Fruit fly (Drosophila melanogaster) whole organism, prepupa: ENCODE measurements around the gene CG11723.
A peak's percentile ranks its signal among the peaks of the same experiment; 100 is the strongest.

Experiments
- Blimp-1 ChIP-seq: fragments of 200-800 bp; sonication (Bioruptor generic); optimal IDR thresholded peaks from 3 replicates; lab custom pipeline; 2017; ENCODE audit warnings: missing biosample characterization, missing genetic modification characterization, mild to moderate bottlenecking, moderate library complexity, missing genetic modification reagents
- CG10631 ChIP-seq: fragments of 200-800 bp; sonication (Bioruptor generic); optimal IDR thresholded peaks from 2 replicates; lab custom pipeline; 2016; ENCODE audit warnings: missing biosample characterization, missing genetic modification characterization
- CG10669 ChIP-seq: fragments of 200-800 bp; sonication (Bioruptor generic); optimal IDR thresholded peaks from 3 replicates; lab custom pipeline; 2018; ENCODE audit warnings: missing biosample characterization, mild to moderate bottlenecking, missing genetic modification characterization, moderate library complexity
- CG11762 ChIP-seq: fragments of 200-800 bp; sonication (Bioruptor generic); optimal IDR thresholded peaks from 3 replicates; lab custom pipeline; 2016; ENCODE audit warnings: missing biosample characterization, missing genetic modification characterization; ENCODE audit not compliant: insufficient read depth
- CG11902 ChIP-seq: fragments of 200-800 bp; sonication (Bioruptor generic); optimal IDR thresholded peaks from 3 replicates; lab custom pipeline; 2016; ENCODE audit warnings: missing biosample characterization, missing genetic modification characterization
- CG15336 ChIP-seq: fragments of 200-800 bp; sonication (Bioruptor generic); IDR thresholded peaks from 2 replicates; pipeline ENCODE4 v1.3.6; 2022; ENCODE audit warnings: missing biosample characterization, missing genetic modification characterization
- CG1621 ChIP-seq: fragments of 200-800 bp; sonication (Bioruptor generic); optimal IDR thresholded peaks from 3 replicates; lab custom pipeline; 2018; ENCODE audit warnings: missing biosample characterization, mild to moderate bottlenecking, missing genetic modification characterization
- CG16779 ChIP-seq: fragments of 200-800 bp; sonication (Bioruptor generic); optimal IDR thresholded peaks from 3 replicates; lab custom pipeline; 2017; ENCODE audit warnings: missing biosample characterization, mild to moderate bottlenecking, missing genetic modification characterization
- CG31627 ChIP-seq: fragments of 200-800 bp; sonication (Bioruptor generic); optimal IDR thresholded peaks from 3 replicates; lab custom pipeline; 2016; ENCODE audit warnings: missing biosample characterization, missing genetic modification characterization
- CG32006 ChIP-seq: fragments of 200-800 bp; sonication (Bioruptor generic); optimal IDR thresholded peaks from 3 replicates; lab custom pipeline; 2017; ENCODE audit warnings: missing biosample characterization, mild to moderate bottlenecking, missing genetic modification characterization
- CG34406 ChIP-seq: fragments of 200-800 bp; sonication (Bioruptor generic); optimal IDR thresholded peaks from 3 replicates; lab custom pipeline; 2016; ENCODE audit warnings: missing biosample characterization, missing genetic modification characterization
- CG3919 ChIP-seq: fragments of 200-800 bp; sonication (Bioruptor generic); optimal IDR thresholded peaks from 3 replicates; lab custom pipeline; 2016; ENCODE audit warnings: missing biosample characterization, missing genetic modification characterization
- CG4318 ChIP-seq: fragments of 200-800 bp; sonication (Bioruptor generic); optimal IDR thresholded peaks from 3 replicates; lab custom pipeline; 2017; ENCODE audit warnings: missing biosample characterization, mild to moderate bottlenecking, missing genetic modification characterization
- CG6163 ChIP-seq: fragments of 200-800 bp; sonication (Bioruptor generic); IDR thresholded peaks from 3 replicates; pipeline ENCODE4 v1.3.6; 2022; ENCODE audit warnings: missing biosample characterization, missing genetic modification characterization
- CG6276 ChIP-seq: fragments of 200-800 bp; sonication (Bioruptor generic); optimal IDR thresholded peaks from 2 replicates; lab custom pipeline; 2017; ENCODE audit warnings: missing biosample characterization, mild to moderate bottlenecking, missing genetic modification characterization
- CG6854 ChIP-seq: fragments of 200-800 bp; sonication (Bioruptor generic); optimal IDR thresholded peaks from 2 replicates; lab custom pipeline; 2017; ENCODE audit warnings: missing biosample characterization, mild to moderate bottlenecking, missing genetic modification characterization
- CG7368 ChIP-seq: fragments of 200-800 bp; sonication (Bioruptor generic); optimal IDR thresholded peaks from 3 replicates; lab custom pipeline; 2016; ENCODE audit warnings: missing biosample characterization, missing genetic modification characterization
- CG8319 ChIP-seq: fragments of 200-800 bp; sonication (Bioruptor generic); optimal IDR thresholded peaks from 3 replicates; lab custom pipeline; 2016; ENCODE audit warnings: missing biosample characterization, missing genetic modification characterization
- CG8632 ChIP-seq: fragments of 200-800 bp; sonication (Bioruptor generic); optimal IDR thresholded peaks from 3 replicates; lab custom pipeline; 2016; ENCODE audit warnings: missing biosample characterization, missing genetic modification characterization
- CG9139 ChIP-seq: fragments of 200-800 bp; sonication (Bioruptor generic); optimal IDR thresholded peaks from 3 replicates; lab custom pipeline; 2017; ENCODE audit warnings: missing biosample characterization, mild to moderate bottlenecking, missing genetic modification characterization
- Eip75B ChIP-seq: fragments of 200-800 bp; sonication (Bioruptor generic); optimal IDR thresholded peaks from 3 replicates; lab custom pipeline; 2016; ENCODE audit warnings: missing biosample characterization, missing genetic modification characterization
- Eip78C ChIP-seq: fragments of 200-800 bp; sonication (Bioruptor generic); peaks from one replicate; lab custom pipeline; 2016; ENCODE audit warnings: missing biosample characterization, missing genetic modification characterization
- Ets21C ChIP-seq: fragments of 200-800 bp; sonication (Bioruptor generic); optimal IDR thresholded peaks from 3 replicates; lab custom pipeline; 2016; ENCODE audit warnings: missing biosample characterization, missing genetic modification characterization
- Gug ChIP-seq: fragments of 200-800 bp; sonication (Bioruptor generic); IDR thresholded peaks from 2 replicates; pipeline ENCODE4 v1.3.6; 2022; ENCODE audit warnings: missing biosample characterization, missing genetic modification characterization
- Hr39 ChIP-seq: fragments of 200-800 bp; sonication (Bioruptor generic); optimal IDR thresholded peaks from 2 replicates; lab custom pipeline; 2016; ENCODE audit warnings: missing biosample characterization, missing genetic modification characterization
- Hr4 ChIP-seq: fragments of 200-800 bp; sonication (Bioruptor generic); optimal IDR thresholded peaks from 3 replicates; lab custom pipeline; 2016; ENCODE audit warnings: missing biosample characterization, missing genetic modification characterization
- Lpt ChIP-seq: fragments of 200-800 bp; sonication (Bioruptor generic); optimal IDR thresholded peaks from 3 replicates; lab custom pipeline; 2016; ENCODE audit warnings: missing biosample characterization, missing genetic modification characterization
- OdsH ChIP-seq: fragments of 200-800 bp; sonication (Bioruptor generic); optimal IDR thresholded peaks from 3 replicates; lab custom pipeline; 2016; ENCODE audit warnings: missing biosample characterization, missing genetic modification characterization
- Smox ChIP-seq: fragments of 200-800 bp; sonication (Bioruptor generic); optimal IDR thresholded peaks from 3 replicates; lab custom pipeline; 2016; ENCODE audit warnings: missing biosample characterization, missing genetic modification characterization
- Sox102F ChIP-seq: fragments of 200-800 bp; sonication (Bioruptor generic); optimal IDR thresholded peaks from 2 replicates; lab custom pipeline; 2016; ENCODE audit warnings: missing biosample characterization, mild to moderate bottlenecking, missing genetic modification characterization
- Sox14 ChIP-seq: fragments of 200-800 bp; sonication (Bioruptor generic); optimal IDR thresholded peaks from 3 replicates; lab custom pipeline; 2016; ENCODE audit warnings: missing biosample characterization, missing genetic modification characterization
- Sox15 ChIP-seq: fragments of 200-800 bp; sonication (Bioruptor generic); optimal IDR thresholded peaks from 3 replicates; lab custom pipeline; 2016; ENCODE audit warnings: missing biosample characterization, missing genetic modification characterization
- achi ChIP-seq: fragments of 200-800 bp; sonication (Bioruptor generic); optimal IDR thresholded peaks from 3 replicates; lab custom pipeline; 2016; ENCODE audit warnings: missing biosample characterization, missing genetic modification characterization
- acj6 ChIP-seq: fragments of 200-800 bp; sonication (Bioruptor generic); optimal IDR thresholded peaks from 3 replicates; lab custom pipeline; 2016; ENCODE audit warnings: missing biosample characterization, missing genetic modification characterization
- cyc ChIP-seq: fragments of 200-800 bp; sonication (Bioruptor generic); optimal IDR thresholded peaks from 3 replicates; lab custom pipeline; 2016; ENCODE audit warnings: missing biosample characterization, missing genetic modification characterization
- eg ChIP-seq: fragments of 200-800 bp; sonication (Bioruptor generic); IDR thresholded peaks from 3 replicates; pipeline ENCODE4 v1.3.6; 2022; ENCODE audit warnings: missing biosample characterization, missing genetic modification characterization
- esn ChIP-seq: fragments of 200-800 bp; sonication (Bioruptor generic); optimal IDR thresholded peaks from 2 replicates; lab custom pipeline; 2016; ENCODE audit warnings: missing biosample characterization, mild to moderate bottlenecking, missing genetic modification characterization, moderate library complexity
- fd59A ChIP-seq: fragments of 200-800 bp; sonication (Bioruptor generic); optimal IDR thresholded peaks from 2 replicates; lab custom pipeline; 2017; ENCODE audit warnings: missing biosample characterization, mild to moderate bottlenecking, missing genetic modification characterization, missing genetic modification reagents
- fd85E ChIP-seq: fragments of 200-800 bp; sonication (Bioruptor generic); optimal IDR thresholded peaks from 3 replicates; lab custom pipeline; 2016; ENCODE audit warnings: missing biosample characterization, missing genetic modification characterization
- lz ChIP-seq: fragments of 200-800 bp; sonication (Bioruptor generic); optimal IDR thresholded peaks from 3 replicates; lab custom pipeline; 2016; ENCODE audit warnings: missing biosample characterization, missing genetic modification characterization
- net ChIP-seq: fragments of 200-800 bp; sonication (Bioruptor generic); optimal IDR thresholded peaks from 3 replicates; lab custom pipeline; 2016; ENCODE audit warnings: missing biosample characterization, missing genetic modification characterization
- salr ChIP-seq, 2 experiments: fragments of 200-800 bp; sonication (Bioruptor generic); optimal IDR thresholded peaks; 3 replicates each; lab custom pipeline; 2016 to 2018; ENCODE audit warnings: missing biosample characterization in 2 of 2, missing genetic modification characterization in 2 of 2, mild to moderate bottlenecking in 1 of 2
- spab ChIP-seq: fragments of 200-800 bp; sonication (Bioruptor generic); optimal IDR thresholded peaks from 2 replicates; lab custom pipeline; 2017; ENCODE audit warnings: missing biosample characterization, mild to moderate bottlenecking, missing genetic modification characterization, missing genetic modification reagents
- ss ChIP-seq, 2 experiments: fragments of 200-800 bp; sonication (Bioruptor generic); optimal IDR thresholded peaks; 2 replicates in 1 of 2; 3 replicates in 1 of 2; lab custom pipeline; 2017 to 2018; ENCODE audit warnings: mild to moderate bottlenecking in 2 of 2, missing biosample characterization in 2 of 2, missing genetic modification characterization in 2 of 2, moderate library complexity in 1 of 2
- vri ChIP-seq: fragments of 200-800 bp; sonication (Bioruptor generic); optimal IDR thresholded peaks from 3 replicates; lab custom pipeline; 2016; ENCODE audit warnings: missing biosample characterization, mild to moderate bottlenecking, missing genetic modification characterization

CG11723 gene

dm6 chr2L:2177969-2178809, 31.1 kb upstream of the CG11723 start, which contains the start of gene aop (continued):
- no peak for TF ChIP-seq CG11762 (GFP tag; lab: Kevin White, UChicago)
- TF ChIP-seq CG10631: no peak
- no peak for TF ChIP-seq achi
- no peak for TF ChIP-seq Hr4 (GFP tag; lab: Kevin White, UChicago)
- peak; percentile 49 for TF ChIP-seq CG9139 (GFP tag; lab: Kevin White, UChicago)
- no peak for TF ChIP-seq Sox15
- peak; percentile 40 for TF ChIP-seq CG3919 (GFP tag; lab: Kevin White, UChicago)
- no peak for TF ChIP-seq CG31627
- peak; percentile 75 for TF ChIP-seq Sox102F (GFP tag; lab: Kevin White, UChicago)

DNA sequence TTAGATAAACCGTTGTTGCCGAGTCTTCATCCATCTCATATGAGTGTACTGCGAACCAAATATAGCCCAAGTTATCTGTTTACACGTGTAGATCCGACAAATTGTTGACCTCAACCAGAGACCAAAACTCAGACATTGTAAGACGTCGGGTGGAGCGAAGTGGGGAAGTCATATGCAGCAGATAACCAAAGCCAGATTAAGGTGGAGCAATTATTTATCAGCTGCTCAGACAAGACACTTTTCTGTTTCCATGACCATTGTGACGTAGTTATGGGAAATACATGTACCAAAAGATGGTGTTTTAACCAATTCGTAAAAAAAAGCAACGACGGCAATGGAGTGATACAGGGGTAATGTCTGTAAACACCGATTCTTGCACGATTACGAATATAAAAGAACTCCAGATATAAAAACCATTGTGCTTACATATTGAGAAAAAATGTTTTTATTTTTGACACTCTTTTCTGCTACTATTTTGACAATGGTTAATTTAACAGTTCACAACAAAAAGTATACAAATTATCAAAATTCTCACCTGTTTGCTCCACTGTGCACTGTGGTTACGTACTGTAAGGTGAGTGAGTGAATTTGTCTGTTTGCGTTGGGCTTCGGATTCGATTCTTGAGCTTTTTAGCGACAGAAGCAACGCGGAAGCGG, 30.4 kb upstream of the CG11723 start:
- TF ChIP-seq CG3919 (GFP tag; lab: Kevin White, UChicago) (peak; percentile 71), salr (GFP tag; optimal IDR thresholded peaks at IDR 0.05; lab: Kevin White, UChicago) (peak in 1 of 2 experiments; percentile 54), net (GFP tag; lab: Kevin White, UChicago) (peak; percentile 57), Lpt (no peak), CG31627 (peak; percentile 78), CG7368 (GFP tag; lab: Kevin White, UChicago) (peak; percentile 55), CG4318 (GFP tag; lab: Kevin White, UChicago) (peak; percentile 19), Eip78C (GFP tag; lab: Kevin White, UChicago) (peak; percentile 92), CG6276 (GFP tag; lab: Kevin White, UChicago) (peak; percentile 22), OdsH (GFP tag; lab: Kevin White, UChicago) (peak; percentile 63), CG32006 (GFP tag; lab: Kevin White, UChicago) (peak; percentile 59), spab (GFP tag; lab: Kevin White, UChicago) (peak; percentile 25), CG9139 (GFP tag; lab: Kevin White, UChicago) (no peak), fd59A (GFP tag; lab: Kevin White, UChicago) (peak; percentile 23), Eip75B (GFP tag; lab: Kevin White, UChicago) (peak; percentile 63), fd85E (GFP tag; lab: Kevin White, UChicago) (no peak), CG15336 (GFP tag; lab: Robert Waterston, UW) (peak; percentile 39; the same call in 1 of the 2 replicates), achi (peak; percentile 70), acj6 (GFP tag; lab: Kevin White, UChicago) (peak; percentile 72), Hr4 (GFP tag; lab: Kevin White, UChicago) (peak; percentile 60), CG10669 (GFP tag; lab: Kevin White, UChicago) (peak; percentile 59), vri (GFP tag; lab: Kevin White, UChicago) (peak; percentile 35), esn (GFP tag; lab: Kevin White, UChicago) (peak; percentile 86), cyc (peak; percentile 72), eg (peak; percentile 62), Gug (GFP tag; lab: Robert Waterston, UW) (no peak), Sox14 (peak; percentile 81), CG1621 (peak; percentile 24), CG11762 (GFP tag; lab: Kevin White, UChicago) (peak; percentile 75), CG10631 (peak; percentile 73), lz (GFP tag; lab: Kevin White, UChicago) (peak; percentile 83), Ets21C (peak; percentile 70), Sox102F (GFP tag; lab: Kevin White, UChicago) (peak; percentile 79), Blimp-1 (GFP tag; lab: Kevin White, UChicago) (no peak), Smox (GFP tag; lab: Kevin White, UChicago) (peak; percentile 76), Sox15 (peak; percentile 67), CG8632 (GFP tag; lab: Kevin White, UChicago) (peak; percentile 76), CG34406 (GFP tag; lab: Kevin White, UChicago) (peak; percentile 59), CG6163 (peak; percentile 50; the same call in 2 of the 3 replicates), CG8319 (peak; percentile 66), ss (GFP tag; optimal IDR thresholded peaks at IDR 0.05; lab: Kevin White, UChicago) (no peak), CG11902 (GFP tag; lab: Kevin White, UChicago) (peak; percentile 49), CG16779 (tag; lab: Kevin White, UChicago) (no peak), CG6854 (GFP tag; lab: Kevin White, UChicago) (no peak), Hr39 (peak; percentile 86)
